Fruit fly (Drosophila melanogaster): ENCODE results near the gene Cpr30F.

DNA sequence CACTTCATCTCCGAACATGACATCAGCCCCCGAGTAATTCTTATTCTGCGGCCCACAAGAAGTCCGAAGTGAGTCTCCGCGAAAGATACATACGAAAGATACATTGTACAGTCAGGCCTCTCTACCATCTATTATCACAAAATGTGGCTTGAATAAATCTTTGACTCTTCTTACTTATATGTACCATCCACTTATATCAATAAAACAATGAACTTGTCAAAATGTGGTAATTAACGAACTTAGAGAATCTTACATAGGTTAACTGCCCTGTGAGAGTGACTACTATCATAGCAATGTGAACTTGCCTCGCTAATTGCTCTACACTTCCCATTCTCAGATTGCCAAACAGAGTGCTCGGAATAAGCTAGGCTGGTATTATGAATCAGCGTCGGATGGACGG lies 26.3 kb downstream of the Cpr30F start:
- TF ChIP-seq kay (GFP tag; ENCODE audit: borderline replicate concordance): peak; percentile 80
- no peak for TF ChIP-seq CG11617 (GFP tag; optimal IDR thresholded peaks at IDR 0.05)
- TF ChIP-seq cnc (optimal IDR thresholded peaks at IDR 0.05): no peak
- TF ChIP-seq CG14711 (tag; optimal IDR thresholded peaks at IDR 0.05): no peak
- TF ChIP-seq tj (GFP tag; optimal IDR thresholded peaks at IDR 0.05): no peak
- no peak for TF ChIP-seq Mnt (GFP tag; optimal IDR thresholded peaks at IDR 0.05)
- no peak for TF ChIP-seq cic (GFP tag; optimal IDR thresholded peaks at IDR 0.05)
- no peak for TF ChIP-seq CG5204 (GFP tag; optimal IDR thresholded peaks at IDR 0.05)
- no peak for TF ChIP-seq CG12768 (GFP tag; optimal IDR thresholded peaks at IDR 0.05)
